Fruit fly (Drosophila melanogaster): ENCODE data around the gene Pka-R1.

Gene Pka-R1

DNA sequence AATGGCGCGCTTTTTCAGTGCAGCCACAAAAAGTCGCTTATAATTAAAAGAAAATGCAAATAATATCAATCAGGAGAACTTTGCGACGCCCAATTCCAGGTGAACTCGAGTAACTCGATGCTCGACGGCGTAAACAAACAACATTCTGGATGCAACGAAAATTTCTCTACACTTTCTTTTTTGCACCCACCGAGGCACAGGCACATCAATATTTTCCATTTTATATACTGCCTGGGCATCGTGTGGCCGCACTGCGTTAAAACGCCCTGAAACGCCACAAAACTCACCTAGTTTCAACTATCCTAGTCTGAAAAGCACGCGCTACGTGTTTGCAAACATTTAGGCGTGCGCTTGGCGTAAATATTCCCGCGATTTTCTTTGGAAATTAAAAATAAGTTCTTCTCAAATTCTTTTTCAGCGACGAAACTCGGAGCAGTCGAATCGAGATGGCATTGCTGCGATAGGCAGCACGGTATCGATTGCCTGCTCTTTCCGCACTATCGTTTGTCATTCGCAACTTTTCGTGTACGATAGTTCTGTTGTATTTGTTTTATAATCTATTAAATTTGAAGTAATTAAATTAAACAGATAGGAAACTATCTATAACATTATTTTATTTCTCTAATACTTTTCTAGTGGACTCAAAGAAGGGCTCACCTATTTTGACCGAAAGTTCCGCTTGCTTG, 30.0 kb upstream of the Pka-R1 start, which contains the start of gene Pcif1 (continued):
- TF ChIP-seq unpg (GFP tag; optimal IDR thresholded peaks at IDR 0.05) (peak; percentile 28), nerfin-2 (GFP tag; IDR thresholded peaks at IDR 0.05; ENCODE audit: partially characterized antibody) (peak; percentile 98), HmgZ (tag; optimal IDR thresholded peaks at IDR 0.05) (peak; percentile 47), CG7271 (tag; optimal IDR thresholded peaks at IDR 0.05) (peak; percentile 65)

DNA sequence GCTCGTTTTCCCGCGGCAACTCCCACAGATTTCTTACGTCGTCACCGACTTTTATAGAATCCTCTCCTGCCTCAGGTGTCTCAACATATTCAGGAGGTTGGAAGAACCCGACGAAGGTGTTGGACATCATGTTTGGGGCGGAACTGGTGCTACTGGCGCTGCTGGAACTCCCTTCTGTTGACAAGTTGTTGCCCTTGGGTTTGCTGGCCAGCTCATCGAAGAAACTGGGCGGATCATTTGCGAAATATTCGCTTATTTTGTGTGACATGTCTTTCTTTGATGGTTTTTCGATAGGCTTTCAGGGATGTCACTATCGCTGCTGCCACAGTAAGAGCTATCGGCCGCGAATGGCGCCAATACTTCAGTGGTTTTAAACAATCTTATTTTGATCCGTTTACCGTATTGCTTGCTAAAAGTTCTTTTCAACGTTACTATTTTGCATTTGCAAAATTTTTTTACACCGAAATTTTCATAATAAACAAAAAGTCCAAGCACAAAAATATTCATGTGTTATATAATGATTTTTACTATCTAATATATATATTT, 28.0 kb upstream of the Pka-R1 start, which contains the start of gene CG11396:
CG11396 (minus strand) TSS at position 303 of the 546 bp plus-strand sequence.
- TF ChIP-seq bcd (GFP tag; optimal IDR thresholded peaks at IDR 0.05), result no peak
- peak; percentile 45; the same call in 2 of the 3 replicates for TF ChIP-seq row (GFP tag; IDR thresholded peaks at IDR 0.05)
- no peak for TF ChIP-seq CG6272 (GFP tag; IDR thresholded peaks at IDR 0.05)
- TF ChIP-seq rib (GFP tag; IDR thresholded peaks at IDR 0.05), result 0 out of 2 replicates have a peak, but pooled peaks have one; percentile 14
- TF ChIP-seq crc (GFP tag; optimal IDR thresholded peaks at IDR 0.05), result no peak
- TF ChIP-seq Eip74EF (GFP tag; optimal IDR thresholded peaks at IDR 0.05), result no peak
- no peak for TF ChIP-seq ERR (GFP tag; optimal IDR thresholded peaks at IDR 0.05)
- TF ChIP-seq Ets97D (GFP tag; optimal IDR thresholded peaks at IDR 0.05), result peak; percentile 20
- TF ChIP-seq CG32532 (GFP tag; IDR thresholded peaks at IDR 0.05), result no peak
- peak; percentile 90 for TF ChIP-seq vnd (GFP tag; IDR thresholded peaks at IDR 0.05; ENCODE audit: partially characterized antibody)
- TF ChIP-seq CG11247 (GFP tag; IDR thresholded peaks at IDR 0.05), result no peak
- TF ChIP-seq CG7963 (GFP tag; IDR thresholded peaks at IDR 0.05; ENCODE audit: partially characterized antibody), result peak; percentile 94
- TF ChIP-seq CG14710 (tag; optimal IDR thresholded peaks at IDR 0.05), result peak; percentile 39
- no peak for TF ChIP-seq az2 (GFP tag; optimal IDR thresholded peaks at IDR 0.05)
- no peak for TF ChIP-seq ab (GFP tag; optimal IDR thresholded peaks at IDR 0.05)
- TF ChIP-seq Jarid2 (GFP tag; optimal IDR thresholded peaks at IDR 0.05), result no peak
- TF ChIP-seq Gsc (GFP tag; IDR thresholded peaks at IDR 0.05), result no peak
- TF ChIP-seq Hr51 (GFP tag; optimal IDR thresholded peaks at IDR 0.05), result no peak
- no peak for TF ChIP-seq ara (GFP tag; IDR thresholded peaks at IDR 0.05)
- no peak for TF ChIP-seq CG15479 (GFP tag; optimal IDR thresholded peaks at IDR 0.05)
- TF ChIP-seq mirr (GFP tag; optimal IDR thresholded peaks at IDR 0.05), result no peak
- TF ChIP-seq ken (GFP tag; IDR thresholded peaks at IDR 0.05), result no peak
- no peak for TF ChIP-seq lab (GFP tag; optimal IDR thresholded peaks at IDR 0.05)
- peak; percentile 14 for TF ChIP-seq phol (tag; optimal IDR thresholded peaks at IDR 0.05)
- TF ChIP-seq sens-2 (GFP tag; IDR thresholded peaks at IDR 0.05), result no peak
- TF ChIP-seq Tbp (GFP tag; optimal IDR thresholded peaks at IDR 0.05), result no peak
- TF ChIP-seq Sox102F (GFP tag; optimal IDR thresholded peaks at IDR 0.05), result no peak
- no peak for TF ChIP-seq D (optimal IDR thresholded peaks at IDR 0.05)
- no peak for TF ChIP-seq D (GFP tag; optimal IDR thresholded peaks at IDR 0.05)
- TF ChIP-seq knrl (GFP tag; IDR thresholded peaks at IDR 0.05; ENCODE audit: partially characterized antibody), result peak; percentile 93
- TF ChIP-seq unpg (GFP tag; optimal IDR thresholded peaks at IDR 0.05), result no peak
- no peak for TF ChIP-seq CG3065 (GFP tag; optimal IDR thresholded peaks at IDR 0.05)
- no peak for TF ChIP-seq C15 (GFP tag; IDR thresholded peaks at IDR 0.05)
- no peak for TF ChIP-seq crol (GFP tag; IDR thresholded peaks at IDR 0.05)
- TF ChIP-seq Stat92E (GFP tag; optimal IDR thresholded peaks at IDR 0.05), result no peak
- no peak for TF ChIP-seq CG5245 (GFP tag; optimal IDR thresholded peaks at IDR 0.05)
- peak; percentile 58 for TF ChIP-seq Rfx (GFP tag; IDR thresholded peaks at IDR 0.05)
- no peak for TF ChIP-seq luna (GFP tag; optimal IDR thresholded peaks at IDR 0.05)
- no peak for TF ChIP-seq CG10274 (GFP tag; optimal IDR thresholded peaks at IDR 0.05)
- TF ChIP-seq Asciz (GFP tag; optimal IDR thresholded peaks at IDR 0.05), result no peak
- no peak for TF ChIP-seq CG6854 (GFP tag; optimal IDR thresholded peaks at IDR 0.05)
- no peak for TF ChIP-seq Ets65A (GFP tag)
- no peak for TF ChIP-seq pfk (GFP tag; optimal IDR thresholded peaks at IDR 0.05)
- no peak for TF ChIP-seq grn (GFP tag; optimal IDR thresholded peaks at IDR 0.05)
